Worm (Caenorhabditis elegans) whole organism, L2 larva: ENCODE measurements around the gene F22B3.8.

ENCODE experiments used
- C34F6.9 ChIP-seq: fragments of 150-350 bp; optimal IDR thresholded peaks from 2 replicates; lab custom pipeline; 2014; ENCODE audit warnings: missing biosample characterization, missing genetic modification characterization
- F13H6.1 ChIP-seq: sonication (generic microtip); optimal IDR thresholded peaks from 2 replicates; lab custom pipeline; 2016; ENCODE audit warnings: missing genetic modification characterization, missing compliant biosample characterization
- ZK546.5 ChIP-seq: sonication (generic microtip); optimal IDR thresholded peaks from 2 replicates; lab custom pipeline; 2017; ENCODE audit warnings: missing biosample characterization, missing genetic modification characterization
- alr-1 ChIP-seq: fragments of 150-350 bp; optimal IDR thresholded peaks from 2 replicates; lab custom pipeline; 2014; ENCODE audit warnings: missing biosample characterization, missing genetic modification characterization
- ama-1 ChIP-seq: fragments of 150-350 bp; optimal IDR thresholded peaks from 2 replicates; lab custom pipeline; 2018; ENCODE audit warnings: inconsistent platforms
- blmp-1 ChIP-seq: sonication (generic microtip); optimal IDR thresholded peaks from 2 replicates; lab custom pipeline; 2017; ENCODE audit warnings: missing genetic modification characterization, mild to moderate bottlenecking, missing compliant biosample characterization, antibody characterized with exemption, moderate library complexity; ENCODE audit not compliant: insufficient read depth
- ceh-16 ChIP-seq: fragments of 150-350 bp; optimal IDR thresholded peaks from 2 replicates; lab custom pipeline; 2014; ENCODE audit warnings: missing biosample characterization, missing genetic modification characterization
- ceh-82 ChIP-seq: fragments of 150-350 bp; optimal IDR thresholded peaks from 2 replicates; lab custom pipeline; 2014; ENCODE audit warnings: missing biosample characterization, missing genetic modification characterization
- dmd-4 ChIP-seq: sonication (generic microtip); optimal IDR thresholded peaks from 2 replicates; lab custom pipeline; 2017; ENCODE audit warnings: missing biosample characterization, missing genetic modification characterization
- egl-27 ChIP-seq: sonication (generic microtip); optimal IDR thresholded peaks from 3 replicates; lab custom pipeline; 2017; ENCODE audit warnings: missing biosample characterization, missing genetic modification reagents, missing genetic modification characterization
- elt-1 ChIP-seq: fragments of 150-350 bp; optimal IDR thresholded peaks from 2 replicates; lab custom pipeline; 2014; ENCODE audit warnings: missing biosample characterization, missing genetic modification characterization
- elt-3 ChIP-seq: sonication (generic microtip); optimal IDR thresholded peaks from 2 replicates; lab custom pipeline; 2017; ENCODE audit warnings: missing biosample characterization, missing genetic modification characterization
- fos-1 ChIP-seq: fragments of 150-350 bp; optimal IDR thresholded peaks from 2 replicates; lab custom pipeline; 2014; ENCODE audit warnings: missing biosample characterization, missing genetic modification characterization
- gmeb-1 ChIP-seq: fragments of 150-350 bp; optimal IDR thresholded peaks from 2 replicates; lab custom pipeline; 2014; ENCODE audit warnings: missing biosample characterization, missing genetic modification characterization
- lin-13 ChIP-seq: fragments of 150-350 bp; optimal IDR thresholded peaks from 2 replicates; lab custom pipeline; 2014; ENCODE audit warnings: missing biosample characterization, missing genetic modification reagents, missing genetic modification characterization
- lsy-2 ChIP-seq, 2 experiments: fragments of 150-350 bp in 1 of 2; sonication (generic microtip) in 1 of 2; optimal IDR thresholded peaks; 2 replicates each; lab custom pipeline; 2014 to 2017; ENCODE audit warnings: missing biosample characterization in 2 of 2, missing genetic modification characterization in 2 of 2
- mab-5 ChIP-seq: fragments of 150-350 bp; optimal IDR thresholded peaks from 2 replicates; lab custom pipeline; 2014; ENCODE audit warnings: missing biosample characterization, missing genetic modification characterization
- mbf-1 ChIP-seq: sonication (generic microtip); optimal IDR thresholded peaks from 2 replicates; lab custom pipeline; 2017; ENCODE audit warnings: missing biosample characterization, missing genetic modification characterization
- mdl-1 ChIP-seq, 2 experiments: fragments of 150-350 bp in 1 of 2; sonication (generic microtip) in 1 of 2; optimal IDR thresholded peaks; 2 replicates each; lab custom pipeline; 2017; ENCODE audit warnings: missing biosample characterization in 2 of 2, missing genetic modification characterization in 2 of 2
- nhr-11 ChIP-seq: fragments of 150-350 bp; optimal IDR thresholded peaks from 2 replicates; lab custom pipeline; 2014; ENCODE audit warnings: missing biosample characterization, missing genetic modification characterization
- nhr-12 ChIP-seq: fragments of 150-350 bp; optimal IDR thresholded peaks from 2 replicates; lab custom pipeline; 2014; ENCODE audit warnings: missing biosample characterization, missing genetic modification characterization
- nhr-23 ChIP-seq: fragments of 150-350 bp; optimal IDR thresholded peaks from 2 replicates; lab custom pipeline; 2014; ENCODE audit warnings: missing biosample characterization, missing genetic modification reagents, missing genetic modification characterization
- nhr-237 ChIP-seq: fragments of 150-350 bp; optimal IDR thresholded peaks from 2 replicates; lab custom pipeline; 2014; ENCODE audit warnings: missing biosample characterization, missing genetic modification characterization
- nhr-77 ChIP-seq: fragments of 150-350 bp; optimal IDR thresholded peaks from 2 replicates; lab custom pipeline; 2014; ENCODE audit warnings: missing biosample characterization, missing genetic modification characterization
- skn-1 ChIP-seq: sonication (generic microtip); optimal IDR thresholded peaks from 2 replicates; lab custom pipeline; 2017; ENCODE audit warnings: missing biosample characterization, missing genetic modification characterization
- sma-3 ChIP-seq: sonication (generic microtip); optimal IDR thresholded peaks from 2 replicates; lab custom pipeline; 2016; ENCODE audit warnings: missing genetic modification reagents, missing genetic modification characterization, missing compliant biosample characterization
- sma-9 ChIP-seq, 2 experiments: fragments of 150-350 bp in 1 of 2; sonication (generic microtip) in 1 of 2; optimal IDR thresholded peaks; 2 replicates each; lab custom pipeline; 2014 to 2016; ENCODE audit warnings: missing genetic modification characterization in 2 of 2, mild to moderate bottlenecking in 1 of 2, missing biosample characterization in 1 of 2, missing compliant biosample characterization in 1 of 2, missing genetic modification reagents in 1 of 2, moderate library complexity in 1 of 2
- snpc-4 ChIP-seq: fragments of 150-350 bp; optimal IDR thresholded peaks from 2 replicates; lab custom pipeline; 2014; ENCODE audit warnings: missing biosample characterization, missing genetic modification characterization
- unc-39 ChIP-seq: fragments of 150-350 bp; optimal IDR thresholded peaks from 2 replicates; lab custom pipeline; 2014; ENCODE audit warnings: missing biosample characterization, missing genetic modification characterization
- unc-55 ChIP-seq: fragments of 150-350 bp; sonication (generic microtip); optimal IDR thresholded peaks from 3 replicates; lab custom pipeline; 2014; ENCODE audit warnings: missing biosample characterization, missing genetic modification reagents, missing genetic modification characterization
- unc-62 ChIP-seq: fragments of 150-350 bp; optimal IDR thresholded peaks from 2 replicates; lab custom pipeline; 2014; ENCODE audit warnings: missing biosample characterization, missing genetic modification reagents, missing genetic modification characterization
- zag-1 ChIP-seq: fragments of 150-350 bp; optimal IDR thresholded peaks from 2 replicates; lab custom pipeline; 2014; ENCODE audit warnings: missing biosample characterization, missing genetic modification characterization
- ztf-1 ChIP-seq: fragments of 200-800 bp; sonication (Bioruptor generic); conservative IDR thresholded peaks from 2 replicates; pipeline ENCODE4 v1.3.6; 2022; ENCODE audit warnings: missing genetic modification characterization, missing compliant biosample characterization

The F22B3.8 gene

DNA sequence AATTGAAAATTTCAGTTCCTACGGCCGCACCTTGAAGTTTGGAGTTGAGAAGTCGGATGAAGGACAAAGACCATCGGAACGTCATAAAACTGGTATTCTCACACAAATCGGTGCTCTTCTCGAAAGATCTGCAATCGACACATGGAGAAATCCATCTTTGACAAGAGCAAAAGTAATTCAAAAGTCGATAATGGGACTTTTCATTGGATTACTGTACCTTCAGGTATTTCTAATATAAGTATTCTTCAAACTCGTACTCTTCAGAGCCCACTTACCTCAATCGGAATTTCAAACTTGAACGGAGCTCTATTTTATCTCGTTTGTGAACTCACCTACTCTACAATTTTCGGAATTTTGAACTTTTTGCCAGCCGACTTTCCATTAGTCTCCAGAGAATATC is 47.3 kb upstream of the F22B3.8 start:
- no peak for TF ChIP-seq unc-55 (GFP tag; lab: Kevin White, UChicago)
- TF ChIP-seq lsy-2 (tag; optimal IDR thresholded peaks at IDR 0.05; lab: Kevin White, UChicago) = no peak
- TF ChIP-seq snpc-4 = no peak
- TF ChIP-seq elt-1 (tag; lab: Kevin White, UChicago) = no peak
- TF ChIP-seq egl-27 (tag; lab: Kevin White, UChicago) = no peak
- TF ChIP-seq unc-39 (tag; lab: Kevin White, UChicago) = no peak
- no peak for TF ChIP-seq zag-1 (tag; lab: Kevin White, UChicago)
- TF ChIP-seq mbf-1 (tag; lab: Kevin White, UChicago) = no peak
- no peak for TF ChIP-seq mab-5 (tag; lab: Kevin White, UChicago)
- TF ChIP-seq, all 48 proteins: peak for 0

- no peak for TF ChIP-seq elt-3 (tag; lab: Kevin White, UChicago)
- TF ChIP-seq fos-1 = peak; percentile 2
- TF ChIP-seq, all 48 proteins: peak for 1
These were observed 45.2 kb upstream of the F22B3.8 start, which contains the start of the genes C10C6.13 and wht-2 for ce11 chrIV:11469698-11470591. TSS of gene C10C6.13 (minus strand) at chrIV:11469748. TSS of gene wht-2 (plus strand) at chrIV:11470436.

ce11 chrIV:11467413-11467812 is 42.7 kb upstream of the F22B3.8 start, which contains the start of gene C10C6.7:
TSS of gene C10C6.7 (minus strand) at chrIV:11467513.
- TF ChIP-seq unc-55 (GFP tag; lab: Kevin White, UChicago) = no peak
- no peak for TF ChIP-seq mbf-1 (tag; lab: Kevin White, UChicago)
- TF ChIP-seq nhr-237 (tag; lab: Kevin White, UChicago) = no peak
- no peak for TF ChIP-seq ama-1 (lab: Kevin White, UChicago)
- no peak for TF ChIP-seq alr-1 (tag; lab: Kevin White, UChicago)

DNA sequence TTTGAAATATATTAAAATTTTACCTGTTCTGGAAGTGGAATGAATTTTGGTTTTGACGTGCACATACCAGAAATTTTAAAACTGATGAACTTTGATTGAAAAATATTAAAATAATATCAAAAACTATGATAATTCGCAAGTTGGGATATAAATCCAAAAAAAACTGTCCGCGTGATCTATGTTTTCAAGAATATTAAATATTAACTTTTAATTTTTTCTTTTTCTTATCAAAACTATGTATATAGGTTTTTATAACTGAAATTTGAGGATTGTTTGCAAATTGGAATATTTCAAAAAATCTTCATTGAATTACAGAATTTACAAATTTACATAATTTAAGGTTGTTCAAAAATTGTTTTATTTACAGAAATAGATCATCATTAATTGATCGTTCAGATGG is 40.4 kb upstream of the F22B3.8 start, which contains the start of gene C10C6.3:
TSS of gene C10C6.3 (minus strand) at position 101 of the 400 bp plus-strand sequence.
- TF ChIP-seq C34F6.9 (tag; lab: Kevin White, UChicago) (no peak), sma-3 (GFP tag; lab: Kevin White, UChicago) (no peak), nhr-12 (tag; lab: Kevin White, UChicago) (no peak)

ce11 chrIV:11461335-11461734 is 36.6 kb upstream of the F22B3.8 start:
- TF ChIP-seq sma-9 (GFP tag; optimal IDR thresholded peaks at IDR 0.05; lab: Kevin White, UChicago) = no peak
- TF ChIP-seq sma-9 (tag; optimal IDR thresholded peaks at IDR 0.05; lab: Kevin White, UChicago) = no peak
- no peak for TF ChIP-seq ZK546.5 (tag; lab: Kevin White, UChicago)
- TF ChIP-seq mbf-1 (tag; lab: Kevin White, UChicago) = no peak
- TF ChIP-seq F13H6.1 (tag; lab: Kevin White, UChicago) = no peak
- TF ChIP-seq skn-1 (tag; lab: Kevin White, UChicago) = no peak
- no peak for TF ChIP-seq ama-1 (lab: Kevin White, UChicago)
- no peak for TF ChIP-seq unc-39 (tag; lab: Kevin White, UChicago)
- TF ChIP-seq gmeb-1 = no peak
- no peak for TF ChIP-seq nhr-77 (tag; lab: Kevin White, UChicago)
- TF ChIP-seq lin-13 (GFP tag; lab: Kevin White, UChicago) = no peak
- TF ChIP-seq ceh-16 (tag; lab: Kevin White, UChicago) = no peak
- TF ChIP-seq nhr-12 (tag; lab: Kevin White, UChicago) = no peak
- no peak for TF ChIP-seq snpc-4
- no peak for TF ChIP-seq unc-55 (GFP tag; lab: Kevin White, UChicago)

ce11 chrIV:11459684-11460083 is 35.0 kb upstream of the F22B3.8 start, which contains the start of gene npr-3:
TSS of gene npr-3 (plus strand) at chrIV:11459984.
- TF ChIP-seq nhr-11 (tag; lab: Kevin White, UChicago) (no peak), dmd-4 (tag; lab: Kevin White, UChicago) (no peak), ceh-82 (tag; lab: Kevin White, UChicago) (no peak), ceh-16 (tag; lab: Kevin White, UChicago) (no peak), nhr-23 (tag; lab: Kevin White, UChicago) (no peak), elt-3 (tag; lab: Kevin White, UChicago) (no peak), nhr-77 (tag; lab: Kevin White, UChicago) (no peak), C34F6.9 (tag; lab: Kevin White, UChicago) (no peak), nhr-12 (tag; lab: Kevin White, UChicago) (no peak), elt-1 (tag; lab: Kevin White, UChicago) (no peak), mdl-1 (tag; optimal IDR thresholded peaks at IDR 0.05; lab: Kevin White, UChicago) (no peak), fos-1 (no peak), mbf-1 (tag; lab: Kevin White, UChicago) (no peak), gmeb-1 (no peak), ztf-1 (GFP tag; lab: Robert Waterston, UW) (no peak), unc-62 (GFP tag; lab: Kevin White, UChicago) (no peak), blmp-1 (tag; lab: Kevin White, UChicago) (no peak), F13H6.1 (tag; lab: Kevin White, UChicago) (no peak)
- TF ChIP-seq, all 48 proteins: peak for 0
